Worm (Caenorhabditis elegans): ENCODE data around the gene nlp-2.
A peak's percentile ranks its signal among the peaks of the same experiment; 100 is the strongest.

nlp-2 gene

ce11 chrX:2380818-2381217 is 36.3 kb upstream of the nlp-2 start:
- no peak for TF ChIP-seq Y79H2A.3 (GFP tag; conservative IDR thresholded peaks at IDR 0.05)
- no peak for TF ChIP-seq B0261.1 (tag; optimal IDR thresholded peaks at IDR 0.05)
- no peak for TF ChIP-seq sea-2 (GFP tag; IDR thresholded peaks at IDR 0.05)
- no peak for TF ChIP-seq tlf-1 (GFP tag; optimal IDR thresholded peaks at IDR 0.05)
- no peak for TF ChIP-seq lin-54 (GFP tag; optimal IDR thresholded peaks at IDR 0.05)
- no peak for TF ChIP-seq aptf-2 (GFP tag; conservative IDR thresholded peaks at IDR 0.05)
- no peak for TF ChIP-seq rcor-1 (GFP tag; IDR thresholded peaks at IDR 0.05)
- no peak for TF ChIP-seq akir-1 (GFP tag; optimal IDR thresholded peaks at IDR 0.05)
- TF ChIP-seq egl-18 (GFP tag; IDR thresholded peaks at IDR 0.05) = no peak
- TF ChIP-seq nfyb-1 (GFP tag; IDR thresholded peaks at IDR 0.05) = no peak
- TF ChIP-seq Y53G8AR.9 (GFP tag; conservative IDR thresholded peaks at IDR 0.05) = no peak
- no peak for TF ChIP-seq madf-3 (GFP tag; IDR thresholded peaks at IDR 0.05)
- no peak for TF ChIP-seq F37B4.10 (GFP tag; IDR thresholded peaks at IDR 0.05)
- TF ChIP-seq F33H1.4 (GFP tag; IDR thresholded peaks at IDR 0.05) = no peak
- no peak for TF ChIP-seq lin-35 (GFP tag; optimal IDR thresholded peaks at IDR 0.05)
- TF ChIP-seq atf-7 (tag; optimal IDR thresholded peaks at IDR 0.05) = no peak
- no peak for TF ChIP-seq hsf-1 (GFP tag; IDR thresholded peaks at IDR 0.05)
- TF ChIP-seq C06A6.2 (GFP tag; conservative IDR thresholded peaks at IDR 0.05) = no peak
- no peak for TF ChIP-seq lin-40 (tag; optimal IDR thresholded peaks at IDR 0.05)
- no peak for TF ChIP-seq madf-10 (tag; optimal IDR thresholded peaks at IDR 0.05)

ce11 chrX:2375300-2376035 is 30.9 kb upstream of the nlp-2 start, which contains the start of gene F47G3.3:
Gene F47G3.3, plus strand, starts transcription at chrX:2375985.
- TF ChIP-seq bed-1 (GFP tag; IDR thresholded peaks at IDR 0.05) (no peak), snpc-1.3 (tag; optimal IDR thresholded peaks at IDR 0.05; ENCODE audit: insufficient read depth) (no peak), dox-1 (GFP tag; IDR thresholded peaks at IDR 0.05) (no peak), Y53F4B.3 (GFP tag; IDR thresholded peaks at IDR 0.05) (no peak), B0019.2 (GFP tag; conservative IDR thresholded peaks at IDR 0.05) (no peak), sptf-2 (GFP tag; optimal IDR thresholded peaks at IDR 0.05) (no peak), xnd-1 (tag; optimal IDR thresholded peaks at IDR 0.05) (no peak), tlf-1 (GFP tag; optimal IDR thresholded peaks at IDR 0.05) (no peak), athp-1 (tag; optimal IDR thresholded peaks at IDR 0.05) (no peak), egl-44 (GFP tag; IDR thresholded peaks at IDR 0.05) (no peak), aptf-3 (GFP tag; IDR thresholded peaks at IDR 0.05) (no peak), tbp1 (GFP tag; optimal IDR thresholded peaks at IDR 0.05) (no peak), Y53G8AR.9 (GFP tag; conservative IDR thresholded peaks at IDR 0.05) (no peak), T26A5.8 (tag; optimal IDR thresholded peaks at IDR 0.05) (no peak), F52B5.7 (tag; optimal IDR thresholded peaks at IDR 0.05) (no peak), C06A6.2 (GFP tag; conservative IDR thresholded peaks at IDR 0.05) (no peak), lir-1 (GFP tag; conservative IDR thresholded peaks at IDR 0.05) (no peak)

- no peak for TF ChIP-seq K11D2.4 (GFP tag; IDR thresholded peaks at IDR 0.05)
- TF ChIP-seq egrh-3 (GFP tag; IDR thresholded peaks at IDR 0.05) = no peak
- no peak for TF ChIP-seq him-1 (tag; optimal IDR thresholded peaks at IDR 0.05)
- TF ChIP-seq Y53G8AR.9 (GFP tag; conservative IDR thresholded peaks at IDR 0.05) = no peak
- no peak for TF ChIP-seq sdz-38 (tag; optimal IDR thresholded peaks at IDR 0.05)
- TF ChIP-seq aptf-3 (GFP tag; IDR thresholded peaks at IDR 0.05) = no peak
- TF ChIP-seq lir-1 (GFP tag; conservative IDR thresholded peaks at IDR 0.05) = no peak
- TF ChIP-seq ceh-58 (GFP tag; IDR thresholded peaks at IDR 0.05) = no peak
- TF ChIP-seq Y53F4B.3 (GFP tag; IDR thresholded peaks at IDR 0.05) = no peak
- no peak for TF ChIP-seq bed-2 (GFP tag; IDR thresholded peaks at IDR 0.05)
- TF ChIP-seq hsf-1 (GFP tag; IDR thresholded peaks at IDR 0.05) = no peak
- no peak for TF ChIP-seq rcor-1 (GFP tag; IDR thresholded peaks at IDR 0.05)
- TF ChIP-seq tbp1 (GFP tag; optimal IDR thresholded peaks at IDR 0.05) = peak; percentile 22
- TF ChIP-seq lin-35 (GFP tag; optimal IDR thresholded peaks at IDR 0.05) = no peak
- TF ChIP-seq F33H1.4 (GFP tag; IDR thresholded peaks at IDR 0.05) = no peak
- no peak for TF ChIP-seq hmg-20 (GFP tag; IDR thresholded peaks at IDR 0.05)
- TF ChIP-seq snpc-1.3 (tag; optimal IDR thresholded peaks at IDR 0.05; ENCODE audit: insufficient read depth) = no peak
- no peak for TF ChIP-seq egl-18 (GFP tag; IDR thresholded peaks at IDR 0.05)
- TF ChIP-seq B0019.2 (GFP tag; conservative IDR thresholded peaks at IDR 0.05) = no peak
- TF ChIP-seq lsy-27 (tag; optimal IDR thresholded peaks at IDR 0.05; ENCODE audit: borderline replicate concordance, insufficient read depth) = no peak
- TF ChIP-seq hmg-1.2 (GFP tag; IDR thresholded peaks at IDR 0.05) = no peak
- TF ChIP-seq cebp-2 (GFP tag; IDR thresholded peaks at IDR 0.05) = no peak
Measured at ce11 chrX:2372134-2372533, 27.6 kb upstream of the nlp-2 start.

All from whole organism, young adult.